Fruit fly (Drosophila melanogaster): ENCODE data around the gene CG15005.

The CG15005 gene

DNA sequence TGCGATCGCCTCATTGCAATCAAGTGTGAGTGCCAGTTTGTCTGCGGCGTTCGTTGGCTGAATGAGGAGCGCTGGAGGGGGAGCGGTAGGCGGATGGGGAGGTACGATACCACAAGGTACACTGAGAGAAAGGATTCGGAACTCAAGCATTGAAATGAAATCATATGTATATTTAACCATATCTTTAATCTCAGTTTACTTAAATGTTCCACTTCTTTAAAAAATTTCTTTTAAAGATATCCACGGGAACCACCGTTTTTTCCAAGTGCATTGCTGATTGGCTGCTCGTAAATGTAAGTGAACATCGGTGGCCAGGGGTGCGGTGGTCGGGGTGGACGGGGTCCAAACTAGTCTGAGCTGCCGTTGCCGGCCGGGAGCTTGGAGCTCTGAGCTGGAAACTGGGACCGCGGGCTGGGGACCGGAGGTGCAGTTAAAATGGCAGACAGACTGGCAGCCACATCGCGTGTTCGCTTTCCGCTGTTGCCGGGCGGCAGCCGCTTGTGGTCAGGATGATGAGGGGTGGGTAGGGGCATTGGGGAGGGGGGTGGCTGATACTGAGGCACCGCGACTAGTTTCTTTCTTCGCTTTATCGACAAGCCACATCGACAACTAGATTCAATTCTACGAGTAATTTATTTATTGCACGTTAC is 24.2 kb upstream of the CG15005 start (continued):
- TF ChIP-seq Dref (GFP tag; IDR thresholded peaks at IDR 0.05) (no peak), HLH3B (GFP tag; IDR thresholded peaks at IDR 0.05) (peak; percentile 98), Kr (GFP tag; optimal IDR thresholded peaks at IDR 0.05) (peak; percentile 39), caup (GFP tag; optimal IDR thresholded peaks at IDR 0.05; ENCODE audit: severe bottlenecking) (peak; percentile 90), gro (GFP tag; optimal IDR thresholded peaks at IDR 0.05) (peak; percentile 49), unc-4 (GFP tag; IDR thresholded peaks at IDR 0.05; ENCODE audit: partially characterized antibody) (no peak), CG14014 (GFP tag; IDR thresholded peaks at IDR 0.05) (peak; percentile 95), CG32532 (GFP tag; IDR thresholded peaks at IDR 0.05) (peak; percentile 85), Deaf1 (tag; optimal IDR thresholded peaks at IDR 0.05) (peak; percentile 81), Doc2 (GFP tag; IDR thresholded peaks at IDR 0.05) (peak; percentile 73; the same call in 1 of the 2 replicates), C15 (GFP tag; IDR thresholded peaks at IDR 0.05) (peak; percentile 90; the same call in 2 of the 3 replicates), Dip3 (GFP tag; optimal IDR thresholded peaks at IDR 0.05) (peak; percentile 70), repo (GFP tag; optimal IDR thresholded peaks at IDR 0.05) (peak; percentile 88), CG10321 (GFP tag; IDR thresholded peaks at IDR 0.05) (peak; percentile 78), CG11085 (GFP tag; IDR thresholded peaks at IDR 0.05) (peak; percentile 77), eve (GFP tag; optimal IDR thresholded peaks at IDR 0.05) (peak in 1 of 2 experiments; percentile 97), CG1233 (GFP tag; optimal IDR thresholded peaks at IDR 0.05) (peak; percentile 88), toy (GFP tag; IDR thresholded peaks at IDR 0.05) (peak; percentile 73), tio (GFP tag; optimal IDR thresholded peaks at IDR 0.05) (peak; percentile 84), CG3838 (GFP tag; optimal IDR thresholded peaks at IDR 0.05) (peak; percentile 87), Usf (GFP tag; optimal IDR thresholded peaks at IDR 0.05) (peak; percentile 78), jing (GFP tag; optimal IDR thresholded peaks at IDR 0.05) (peak; percentile 97), B-H1 (GFP tag; IDR thresholded peaks at IDR 0.05) (peak; percentile 94), ERR (GFP tag; optimal IDR thresholded peaks at IDR 0.05) (peak; percentile 91), Ptx1 (GFP tag; IDR thresholded peaks at IDR 0.05) (peak; percentile 98), Camta (GFP tag; optimal IDR thresholded peaks at IDR 0.05) (peak; percentile 93), CG43689 (GFP tag; IDR thresholded peaks at IDR 0.05) (peak; percentile 92), CG12104 (GFP tag; optimal IDR thresholded peaks at IDR 0.05) (peak; percentile 84), run (tag; optimal IDR thresholded peaks at IDR 0.05) (peak; percentile 92), zfh2 (GFP tag; optimal IDR thresholded peaks at IDR 0.05) (peak; percentile 20), CG16863 (GFP tag; optimal IDR thresholded peaks at IDR 0.05) (peak; percentile 97), ham (GFP tag; IDR thresholded peaks at IDR 0.05) (no peak), CG12659 (GFP tag; optimal IDR thresholded peaks at IDR 0.05) (peak; percentile 96), lmd (GFP tag; IDR thresholded peaks at IDR 0.05) (peak; percentile 97), CG15269 (tag; optimal IDR thresholded peaks at IDR 0.05) (peak; percentile 96), CG11695 (GFP tag; IDR thresholded peaks at IDR 0.05) (peak; percentile 95), TFAM (GFP tag; optimal IDR thresholded peaks at IDR 0.05) (peak; percentile 86), CG4404 (GFP tag; IDR thresholded peaks at IDR 0.05) (peak; percentile 90), az2 (GFP tag; optimal IDR thresholded peaks at IDR 0.05) (peak; percentile 97), Blimp-1 (GFP tag; optimal IDR thresholded peaks at IDR 0.05) (peak; percentile 97), CG18619 (GFP tag; optimal IDR thresholded peaks at IDR 0.05) (peak; percentile 91), CG1647 (GFP tag; optimal IDR thresholded peaks at IDR 0.05) (peak; percentile 88), pan (optimal IDR thresholded peaks at IDR 0.05) (no peak), pan (GFP tag; optimal IDR thresholded peaks at IDR 0.05 in 1 of 2, IDR thresholded peaks at IDR 0.05 in 1 of 2) (peak in 1 of 2 experiments; percentile 97), D19A (tag; optimal IDR thresholded peaks at IDR 0.05) (peak; percentile 94), ewg (GFP tag; optimal IDR thresholded peaks at IDR 0.05) (peak; percentile 95), fd64A (GFP tag; optimal IDR thresholded peaks at IDR 0.05) (peak; percentile 96), CG12071 (GFP tag; optimal IDR thresholded peaks at IDR 0.05) (peak; percentile 94), vfl (GFP tag; optimal IDR thresholded peaks at IDR 0.05) (peak; percentile 70), CG9437 (GFP tag; optimal IDR thresholded peaks at IDR 0.05) (peak; percentile 88), CG8924 (tag; optimal IDR thresholded peaks at IDR 0.05) (peak; percentile 97)
